Worm (Caenorhabditis elegans) whole organism, L2 larva: ENCODE measurements around the gene coa-1.

Source experiments
- fos-1 ChIP-seq: fragments of 150-350 bp; optimal IDR thresholded peaks from 2 replicates; lab custom pipeline; 2014; ENCODE audit warnings: missing biosample characterization, missing genetic modification characterization
- nhr-11 ChIP-seq: fragments of 150-350 bp; optimal IDR thresholded peaks from 2 replicates; lab custom pipeline; 2014; ENCODE audit warnings: missing biosample characterization, missing genetic modification characterization
- nhr-6 ChIP-seq: fragments of 150-350 bp; optimal IDR thresholded peaks from 2 replicates; lab custom pipeline; 2014; ENCODE audit warnings: missing biosample characterization, missing genetic modification characterization
- sem-4 ChIP-seq: fragments of 150-350 bp; optimal IDR thresholded peaks from 2 replicates; lab custom pipeline; 2014; ENCODE audit warnings: missing biosample characterization, missing genetic modification reagents, missing genetic modification characterization
- unc-39 ChIP-seq: fragments of 150-350 bp; optimal IDR thresholded peaks from 2 replicates; lab custom pipeline; 2014; ENCODE audit warnings: missing biosample characterization, missing genetic modification characterization

DNA sequence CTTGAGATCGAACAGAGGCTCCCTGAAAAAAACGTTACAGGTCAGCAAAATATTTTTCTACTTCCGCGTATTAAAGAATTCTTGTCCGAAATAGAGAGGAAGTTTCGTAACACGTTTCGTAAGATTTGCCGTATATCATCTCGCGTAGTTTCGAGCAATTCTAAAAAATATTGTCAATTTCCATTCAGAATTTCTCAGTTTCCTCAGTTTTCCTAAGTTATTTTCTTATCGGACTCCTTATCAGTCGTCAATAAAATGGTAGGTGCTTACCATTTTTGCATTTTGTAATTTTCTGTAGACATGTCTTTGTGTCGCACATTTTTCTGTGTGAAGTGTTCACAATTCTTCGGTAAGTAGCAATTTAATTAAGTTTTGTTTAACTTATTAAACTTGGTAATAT, 45.2 kb upstream of the coa-1 start, which contains the start of gene Y38C1AA.19:
- TF ChIP-seq nhr-11 (tag; lab: Kevin White, UChicago) (no peak), sem-4 (tag; lab: Kevin White, UChicago) (no peak), nhr-6 (tag; lab: Kevin White, UChicago) (no peak), fos-1 (tag; lab: Kevin White, UChicago) (no peak), unc-39 (tag; lab: Kevin White, UChicago) (no peak)
